Worm (Caenorhabditis elegans): Measurements from ENCODE around the gene mvb-12.

The mvb-12 gene

ce11 chrIV:7785506-7786065, 44.7 kb upstream of the mvb-12 start, which contains the start of gene tag-322 (continued):
- TF ChIP-seq nhr-90 (tag; optimal IDR thresholded peaks at IDR 0.05), result no peak
- TF ChIP-seq tlf-1 (GFP tag; optimal IDR thresholded peaks at IDR 0.05), result no peak
- no peak for TF ChIP-seq K11D2.4 (GFP tag; IDR thresholded peaks at IDR 0.05)
- TF ChIP-seq ceh-58 (GFP tag; IDR thresholded peaks at IDR 0.05), result no peak
- no peak for TF ChIP-seq somi-1 (GFP tag; optimal IDR thresholded peaks at IDR 0.05)
- TF ChIP-seq nfya-2 (GFP tag; IDR thresholded peaks at IDR 0.05), result no peak
- TF ChIP-seq nfyb-1 (GFP tag; IDR thresholded peaks at IDR 0.05), result peak; percentile 62; the same call in 1 of the 2 replicates
- TF ChIP-seq die-1 (tag; optimal IDR thresholded peaks at IDR 0.05), result no peak
- no peak for TF ChIP-seq let-526 (GFP tag; IDR thresholded peaks at IDR 0.05)
- TF ChIP-seq ztf-18 (tag; optimal IDR thresholded peaks at IDR 0.05), result no peak
- 0 out of 2 replicates have a peak, but pooled peaks have one; percentile 26 for TF ChIP-seq dox-1 (GFP tag; IDR thresholded peaks at IDR 0.05)
- TF ChIP-seq lsl-1 (GFP tag; optimal IDR thresholded peaks at IDR 0.05), result peak; percentile 19
- peak; percentile 59 for TF ChIP-seq madf-6 (GFP tag; IDR thresholded peaks at IDR 0.05)
- no peak for TF ChIP-seq egrh-3 (GFP tag; IDR thresholded peaks at IDR 0.05)
- peak; percentile 93 for TF ChIP-seq mcd-1 (GFP tag; IDR thresholded peaks at IDR 0.05)
- TF ChIP-seq hlh-12 (tag; optimal IDR thresholded peaks at IDR 0.05), result no peak
- no peak for TF ChIP-seq F39B2.1 (GFP tag; IDR thresholded peaks at IDR 0.05)
- TF ChIP-seq cebp-1 (GFP tag; IDR thresholded peaks at IDR 0.05), result no peak
- TF ChIP-seq cebp-1 (tag; optimal IDR thresholded peaks at IDR 0.05), result peak; percentile 41
- no peak for TF ChIP-seq rec-8 (tag; optimal IDR thresholded peaks at IDR 0.05)
- TF ChIP-seq akir-1 (GFP tag; optimal IDR thresholded peaks at IDR 0.05), result no peak
- no peak for TF ChIP-seq snpc-4 (GFP tag; optimal IDR thresholded peaks at IDR 0.05)
- peak in 2 of 4 experiments; percentile 19 to 42 for TF ChIP-seq snpc-4 (tag; optimal IDR thresholded peaks at IDR 0.05)
- no peak for TF ChIP-seq ztf-3 (GFP tag; optimal IDR thresholded peaks at IDR 0.05)
- TF ChIP-seq lir-1 (GFP tag; conservative IDR thresholded peaks at IDR 0.05), result no peak
- peak; percentile 1 for TF ChIP-seq ceh-27 (GFP tag; optimal IDR thresholded peaks at IDR 0.05)
- TF ChIP-seq nfya-1 (tag; optimal IDR thresholded peaks at IDR 0.05; ENCODE audit: borderline replicate concordance, insufficient read depth), result no peak
- no peak for TF ChIP-seq ets-4 (GFP tag; optimal IDR thresholded peaks at IDR 0.05)
- no peak for TF ChIP-seq lin-54 (GFP tag; optimal IDR thresholded peaks at IDR 0.05)
- TF ChIP-seq ztf-6 (GFP tag; IDR thresholded peaks at IDR 0.05), result no peak
- no peak for TF ChIP-seq mxl-1 (tag; optimal IDR thresholded peaks at IDR 0.05)
- no peak for TF ChIP-seq cebp-2 (GFP tag; IDR thresholded peaks at IDR 0.05)
- TF ChIP-seq F37B4.10 (GFP tag; IDR thresholded peaks at IDR 0.05), result no peak
- TF ChIP-seq hlh-26 (GFP tag; conservative IDR thresholded peaks at IDR 0.05), result no peak
- no peak for TF ChIP-seq atf-7 (tag; optimal IDR thresholded peaks at IDR 0.05)
- TF ChIP-seq athp-1 (tag; optimal IDR thresholded peaks at IDR 0.05), result no peak
- no peak for TF ChIP-seq nhr-179 (tag; optimal IDR thresholded peaks at IDR 0.05)
- TF ChIP-seq F22D6.2 (tag; optimal IDR thresholded peaks at IDR 0.05), result no peak
- TF ChIP-seq him-1 (tag; optimal IDR thresholded peaks at IDR 0.05), result no peak
- peak; percentile 19 for TF ChIP-seq attf-5 (GFP tag; optimal IDR thresholded peaks at IDR 0.05)
- TF ChIP-seq lin-26 (GFP tag; IDR thresholded peaks at IDR 0.05), result no peak
- no peak for TF ChIP-seq attf-3 (GFP tag; conservative IDR thresholded peaks at IDR 0.05)
- TF ChIP-seq lin-40 (tag; optimal IDR thresholded peaks at IDR 0.05), result peak; percentile 41
- TF ChIP-seq B0261.1 (tag; optimal IDR thresholded peaks at IDR 0.05), result no peak
- TF ChIP-seq madf-8 (GFP tag; conservative IDR thresholded peaks at IDR 0.05), result no peak
- TF ChIP-seq hmg-1.2 (GFP tag; IDR thresholded peaks at IDR 0.05), result 0 out of 2 replicates have a peak, but pooled peaks have one; percentile 6
- TF ChIP-seq snpc-1.1 (tag; optimal IDR thresholded peaks at IDR 0.05; ENCODE audit: insufficient read depth), result no peak
- no peak for TF ChIP-seq F57A8.1 (GFP tag; optimal IDR thresholded peaks at IDR 0.05)
- TF ChIP-seq F52B5.7 (tag; optimal IDR thresholded peaks at IDR 0.05), result no peak

All from whole organism, young adult.